Worm (Caenorhabditis elegans) whole organism, early embryonic: ENCODE data around the gene ZC239.20.
"Not testable (repeated sequence)": the region's sequence is repeated elsewhere in the genome, so short reads cannot be mapped to it uniquely, and the experiment has no call there.

Source experiments
- B0310.2 ChIP-seq: sonication (generic microtip); optimal IDR thresholded peaks from 2 replicates; lab custom pipeline; 2016; ENCODE audit warnings: mild to moderate bottlenecking, missing genetic modification characterization, missing compliant biosample characterization
- F13C5.2 ChIP-seq: sonication (generic microtip); optimal IDR thresholded peaks from 2 replicates; lab custom pipeline; 2017; ENCODE audit warnings: mild to moderate bottlenecking, missing genetic modification characterization, inconsistent platforms, missing compliant biosample characterization
- aly-1 ChIP-seq: sonication (generic microtip); optimal IDR thresholded peaks from 2 replicates; lab custom pipeline; 2016; ENCODE audit warnings: missing genetic modification characterization, missing compliant biosample characterization
- ama-1 ChIP-seq: fragments of 150-350 bp; optimal IDR thresholded peaks from 2 replicates; lab custom pipeline; 2014
- ceh-13 ChIP-seq: fragments of 200-800 bp; sonication (Bioruptor generic); optimal IDR thresholded peaks from 2 replicates; lab custom pipeline; 2018; ENCODE audit warnings: mild to moderate bottlenecking, missing genetic modification characterization, missing compliant biosample characterization
- ceh-36 ChIP-seq: sonication (generic microtip); optimal IDR thresholded peaks from 2 replicates; lab custom pipeline; 2016; ENCODE audit warnings: missing genetic modification characterization, inconsistent platforms, missing compliant biosample characterization
- ets-7 ChIP-seq: sonication (generic microtip); optimal IDR thresholded peaks from 2 replicates; lab custom pipeline; 2016; ENCODE audit warnings: missing genotype, missing genetic modification characterization, missing compliant biosample characterization
- flt-1 ChIP-seq: fragments of 200-800 bp; sonication (Bioruptor generic); IDR thresholded peaks from 2 replicates; pipeline ENCODE4 v1.3.6; 2022; ENCODE audit warnings: missing genetic modification characterization, missing compliant biosample characterization
- hmbx-1 ChIP-seq: sonication (generic microtip); optimal IDR thresholded peaks from 2 replicates; lab custom pipeline; 2016; ENCODE audit warnings: mild to moderate bottlenecking, missing genetic modification characterization, missing compliant biosample characterization
- hmg-4 ChIP-seq: fragments of 200-800 bp; sonication (Bioruptor generic); optimal IDR thresholded peaks from 2 replicates; lab custom pipeline; 2018; ENCODE audit warnings: mild to moderate bottlenecking, missing genetic modification characterization, missing compliant biosample characterization
- hnd-1 ChIP-seq: sonication (generic microtip); optimal IDR thresholded peaks from 2 replicates; lab custom pipeline; 2016; ENCODE audit warnings: missing genetic modification characterization, missing compliant biosample characterization
- pes-1 ChIP-seq: fragments of 200-800 bp; sonication (Bioruptor generic); IDR thresholded peaks from 2 replicates; pipeline ENCODE4 v1.3.6; 2022; ENCODE audit warnings: missing genetic modification reagents, missing genetic modification characterization, missing compliant biosample characterization
- scrt-1 ChIP-seq: fragments of 200-800 bp; sonication (Bioruptor generic); IDR thresholded peaks from 2 replicates; pipeline ENCODE4 v1.3.6; 2022; ENCODE audit warnings: missing genetic modification characterization, missing compliant biosample characterization
- sea-1 ChIP-seq: fragments of 200-800 bp; sonication (Bioruptor generic); conservative IDR thresholded peaks from 2 replicates; pipeline ENCODE4 v1.3.6; 2022; ENCODE audit warnings: missing genetic modification characterization, missing compliant biosample characterization
- tbx-11 ChIP-seq: fragments of 200-800 bp; sonication (Bioruptor generic); IDR thresholded peaks from 2 replicates; pipeline ENCODE4 v1.3.6; 2022; ENCODE audit warnings: missing genetic modification characterization, missing compliant biosample characterization
- tbx-37 ChIP-seq: fragments of 200-800 bp; sonication (Bioruptor generic); conservative IDR thresholded peaks from 2 replicates; pipeline ENCODE4 v1.3.6; 2022; ENCODE audit warnings: missing genetic modification reagents, missing genetic modification characterization, missing compliant biosample characterization
- tra-4 ChIP-seq: sonication (generic microtip); optimal IDR thresholded peaks from 2 replicates; lab custom pipeline; 2017; ENCODE audit warnings: missing genetic modification characterization, missing compliant biosample characterization

Gene ZC239.20

ce11 chrII:3195739-3196138 lies 10.6 kb downstream of the ZC239.20 start:
- TF ChIP-seq pes-1 (GFP tag; lab: Robert Waterston, UW), result no peak
- no peak for TF ChIP-seq hmbx-1
- no peak for TF ChIP-seq scrt-1 (GFP tag; lab: Robert Waterston, UW)
- no peak for TF ChIP-seq ama-1 (lab: Kevin White, UChicago)
- TF ChIP-seq hnd-1, result no peak
- TF ChIP-seq tra-4 (tag; lab: Kevin White, UChicago), result no peak
- no peak for TF ChIP-seq F13C5.2 (tag; lab: Kevin White, UChicago)
- no peak for TF ChIP-seq hmg-4 (GFP tag; lab: Kevin White, UChicago)
- TF ChIP-seq flt-1 (GFP tag; lab: Robert Waterston, UW), result no peak
- no peak for TF ChIP-seq ceh-36 (tag; lab: Kevin White, UChicago)
- TF ChIP-seq B0310.2 (tag; lab: Kevin White, UChicago), result no peak
- no peak for TF ChIP-seq tbx-37
- no peak for TF ChIP-seq ets-7 (tag; lab: Kevin White, UChicago)
- no peak for TF ChIP-seq tbx-11 (GFP tag; lab: Robert Waterston, UW)
- no peak for TF ChIP-seq sea-1 (GFP tag; lab: Robert Waterston, UW)
- TF ChIP-seq ceh-13, result no peak
- TF ChIP-seq aly-1 (tag; lab: Kevin White, UChicago), result no peak

- not testable (repeated sequence) for TF ChIP-seq ets-7 (tag; lab: Kevin White, UChicago); hmg-4 (GFP tag; lab: Kevin White, UChicago); hmbx-1
These were observed 14.8 kb downstream of the ZC239.20 start, which contains the start of gene Y27F2A.9 for ce11 chrII:3191544-3191943. Gene Y27F2A.9, minus strand, starts transcription at chrII:3191644.

- TF ChIP-seq hmg-4 (GFP tag; lab: Kevin White, UChicago); tra-4 (tag; lab: Kevin White, UChicago); tbx-37: not testable (repeated sequence)
These were observed 17.3 kb downstream of the ZC239.20 start, which contains the start of gene Y27F2A.11 for ce11 chrII:3189038-3189437. Gene Y27F2A.11, plus strand, starts transcription at chrII:3189338.

- TF ChIP-seq B0310.2 (tag; lab: Kevin White, UChicago), result no peak
- TF ChIP-seq pes-1 (GFP tag; lab: Robert Waterston, UW), result no peak
- TF ChIP-seq aly-1 (tag; lab: Kevin White, UChicago), result no peak
- no peak for TF ChIP-seq ceh-13
- no peak for TF ChIP-seq hnd-1
These were observed 20.5 kb downstream of the ZC239.20 start for ce11 chrII:3185848-3186247.

- TF ChIP-seq tbx-37; ets-7 (tag; lab: Kevin White, UChicago); sea-1 (GFP tag; lab: Robert Waterston, UW): not testable (repeated sequence)
These were observed 21.5 kb downstream of the ZC239.20 start, which contains the start of gene sri-78 for ce11 chrII:3184858-3185257. Gene sri-78, plus strand, starts transcription at chrII:3185158.

ce11 chrII:3183300-3183840 lies 23.0 kb downstream of the ZC239.20 start, which contains the start of the genes Y27F2A.6 and Y27F2A.8:
Gene Y27F2A.6, minus strand, starts transcription at chrII:3183400.
Gene Y27F2A.8, plus strand, starts transcription at chrII:3183790.
- not testable (repeated sequence) for TF ChIP-seq hmg-4 (GFP tag; lab: Kevin White, UChicago); B0310.2 (tag; lab: Kevin White, UChicago); F13C5.2 (tag; lab: Kevin White, UChicago)

ce11 chrII:3177663-3178062 lies 28.7 kb downstream of the ZC239.20 start, which contains the start of gene sri-40:
Gene sri-40, plus strand, starts transcription at chrII:3177963.
- TF ChIP-seq tbx-11 (GFP tag; lab: Robert Waterston, UW); scrt-1 (GFP tag; lab: Robert Waterston, UW); tbx-37: not testable (repeated sequence)

ce11 chrII:3172176-3172575 lies 34.1 kb downstream of the ZC239.20 start, which contains the start of gene Y27F2A.10:
Gene Y27F2A.10, minus strand, starts transcription at chrII:3172276.
- TF ChIP-seq ceh-36 (tag; lab: Kevin White, UChicago) (no peak), hmbx-1 (no peak), F13C5.2 (tag; lab: Kevin White, UChicago) (no peak), ets-7 (tag; lab: Kevin White, UChicago) (no peak), tbx-37 (no peak), aly-1 (tag; lab: Kevin White, UChicago) (no peak), tra-4 (tag; lab: Kevin White, UChicago) (no peak), ceh-13 (no peak), pes-1 (GFP tag; lab: Robert Waterston, UW) (no peak), ama-1 (lab: Kevin White, UChicago) (no peak), B0310.2 (tag; lab: Kevin White, UChicago) (no peak), hmg-4 (GFP tag; lab: Kevin White, UChicago) (no peak), hnd-1 (no peak), sea-1 (GFP tag; lab: Robert Waterston, UW) (no peak), tbx-11 (GFP tag; lab: Robert Waterston, UW) (no peak), flt-1 (GFP tag; lab: Robert Waterston, UW) (no peak), scrt-1 (GFP tag; lab: Robert Waterston, UW) (no peak)
